Fruit fly (Drosophila melanogaster) Kc167 (cell line): ENCODE results near the gene Prosbeta4.

Experiments used
- Myc ChIP-seq: fragments of >200 bp; optimal IDR thresholded peaks from 2 replicates; lab custom pipeline; 2017; ENCODE audit warnings: missing external identifiers
- h ChIP-seq: fragments of >200 bp; optimal IDR thresholded peaks from 3 replicates; lab custom pipeline; 2018; ENCODE audit warnings: missing external identifiers
- insv ChIP-seq: fragments of >200 bp; optimal IDR thresholded peaks from 3 replicates; lab custom pipeline; 2018; ENCODE audit warnings: missing external identifiers
- psq ChIP-seq: fragments of >200 bp; optimal IDR thresholded peaks from 2 replicates; lab custom pipeline; 2017; ENCODE audit warnings: missing external identifiers

- TF ChIP-seq Myc (lab: Kevin White, UChicago) (no peak), psq (lab: Kevin White, UChicago) (no peak), h (no peak), insv (lab: Kevin White, UChicago) (no peak)
These were observed 47.7 kb downstream of the Prosbeta4 start, which contains the start of gene CG31807 for dm6 chr2L:16683958-16684877.
